In the genomic region with DNA sequence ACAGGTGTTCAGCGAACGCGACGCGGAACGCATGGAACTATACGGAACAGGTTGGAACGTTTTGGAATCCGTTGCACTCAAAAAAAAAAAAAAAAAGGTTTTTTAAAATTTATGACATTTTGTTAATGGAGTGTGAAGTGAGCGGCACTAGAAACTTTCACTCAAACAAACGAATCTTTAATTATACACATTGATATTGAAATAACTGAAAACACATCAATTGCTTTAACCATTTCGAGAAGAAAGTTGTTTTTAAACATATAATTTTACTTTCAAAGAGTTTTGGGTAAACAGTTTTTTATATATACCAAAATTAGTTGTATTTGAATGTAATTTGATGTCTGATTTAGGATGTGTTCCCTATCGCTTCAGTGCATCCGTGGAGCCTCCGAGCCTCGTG, we compare ENCODE assay signal across 1 fruit fly cellular context.
TF ChIP-seq lines count a peak whose summit lies in the region.

No protein-coding gene starts in this region.

TF ChIP-seq in whole organism, prepupa, 60 proteins besides CTCF, POLR2A, EP300 and RAD21 (continued from another document):
- TF ChIP-seq salr (GFP tag; optimal IDR thresholded peaks at IDR 0.05; lab: Kevin White, UChicago), result peak in 1 of 2 experiments; percentile 38
- no peak for TF ChIP-seq dsx (GFP tag; optimal IDR thresholded peaks at IDR 0.05; lab: Kevin White, UChicago; ENCODE audit: poor library complexity, severe bottlenecking)
- TF ChIP-seq Gug (GFP tag; IDR thresholded peaks at IDR 0.05; lab: Robert Waterston, UW), result no peak
- TF ChIP-seq Eip78C (GFP tag; lab: Kevin White, UChicago), result peak; percentile 79
- no peak for TF ChIP-seq CG10631 (GFP tag; optimal IDR thresholded peaks at IDR 0.05; lab: Kevin White, UChicago)
- no peak for TF ChIP-seq ss (GFP tag; optimal IDR thresholded peaks at IDR 0.05; lab: Kevin White, UChicago)
